Fruit fly (Drosophila melanogaster) whole organism, embryonic: ENCODE data around the gene lab.

ENCODE experiments used
- Atf3 ChIP-seq: fragments of 200-800 bp; sonication (Bioruptor generic); optimal IDR thresholded peaks from 3 replicates; lab custom pipeline; 2016; ENCODE audit warnings: missing biosample characterization, missing genetic modification characterization
- CG11695 ChIP-seq: fragments of 200-800 bp; sonication (Bioruptor generic); IDR thresholded peaks from 3 replicates; pipeline ENCODE4 v1.3.6; 2022; ENCODE audit warnings: missing biosample characterization, missing genetic modification characterization
- CG12104 ChIP-seq: fragments of 200-800 bp; sonication (Bioruptor generic); optimal IDR thresholded peaks from 3 replicates; lab custom pipeline; 2016; ENCODE audit warnings: missing biosample characterization, missing genetic modification characterization
- CG12155 ChIP-seq: fragments of 200-800 bp; sonication (Bioruptor generic); optimal IDR thresholded peaks from 3 replicates; lab custom pipeline; 2016; ENCODE audit warnings: missing biosample characterization, missing genetic modification characterization
- CG14667 ChIP-seq: fragments of 200-800 bp; sonication (Bioruptor generic); IDR thresholded peaks from 2 replicates; pipeline ENCODE4 v1.3.6; 2022; ENCODE audit warnings: missing biosample characterization, missing genetic modification characterization
- CG17361 ChIP-seq: fragments of 200-800 bp; sonication (Bioruptor generic); IDR thresholded peaks from 3 replicates; pipeline ENCODE4 v1.3.6; 2022; ENCODE audit warnings: missing biosample characterization, missing genetic modification characterization
- CG17912 ChIP-seq: fragments of 200-800 bp; sonication (Bioruptor generic); optimal IDR thresholded peaks from 2 replicates; lab custom pipeline; 2018; ENCODE audit warnings: missing biosample characterization, mild to moderate bottlenecking, missing genetic modification characterization
- CG18764 ChIP-seq: fragments of 200-800 bp; sonication (Bioruptor generic); optimal IDR thresholded peaks from 3 replicates; lab custom pipeline; 2016; ENCODE audit warnings: missing biosample characterization, missing genetic modification characterization
- CG31441 ChIP-seq: fragments of 200-800 bp; sonication (Bioruptor generic); IDR thresholded peaks from 2 replicates; pipeline ENCODE4 v1.3.6; 2022; ENCODE audit warnings: missing biosample characterization, missing genetic modification characterization
- CG34422 ChIP-seq: fragments of 200-800 bp; sonication (Bioruptor generic); IDR thresholded peaks from 3 replicates; pipeline ENCODE4 v1.3.6; 2022; ENCODE audit warnings: missing biosample characterization, missing genetic modification characterization
- CG4328 ChIP-seq: fragments of 200-800 bp; sonication (Bioruptor generic); optimal IDR thresholded peaks from 3 replicates; lab custom pipeline; 2017; ENCODE audit warnings: missing biosample characterization, missing genetic modification reagents, missing genetic modification characterization
- CG4404 ChIP-seq: fragments of 200-800 bp; sonication (Bioruptor generic); IDR thresholded peaks from 2 replicates; pipeline ENCODE4 v1.3.6; 2022; ENCODE audit warnings: missing biosample characterization, missing genetic modification characterization
- CG4730 ChIP-seq: fragments of 200-800 bp; sonication (Bioruptor generic); IDR thresholded peaks from 2 replicates; pipeline ENCODE4 v1.3.6; 2022; ENCODE audit warnings: missing biosample characterization, missing genetic modification characterization
- CG4854 ChIP-seq: fragments of 200-800 bp; sonication (Bioruptor generic); optimal IDR thresholded peaks from 2 replicates; lab custom pipeline; 2016; ENCODE audit warnings: missing biosample characterization, missing genetic modification characterization, inconsistent platforms
- CG6791 ChIP-seq: fragments of 200-800 bp; sonication (Bioruptor generic); IDR thresholded peaks from 3 replicates; pipeline ENCODE4 v1.3.6; 2022; ENCODE audit warnings: missing biosample characterization, missing genetic modification characterization; ENCODE audit not compliant: partially characterized antibody
- CG7786 ChIP-seq: fragments of 200-800 bp; sonication (Bioruptor generic); optimal IDR thresholded peaks from 2 replicates; lab custom pipeline; 2016; ENCODE audit warnings: missing biosample characterization, missing genetic modification characterization
- CG8924 ChIP-seq: fragments of 200-800 bp; optimal IDR thresholded peaks from 3 replicates; lab custom pipeline; 2019; ENCODE audit warnings: missing biosample characterization, mild to moderate bottlenecking, missing genetic modification characterization, moderate library complexity
- CG8944 ChIP-seq: fragments of 200-800 bp; sonication (Bioruptor generic); optimal IDR thresholded peaks from 3 replicates; lab custom pipeline; 2016; ENCODE audit warnings: missing biosample characterization, missing genetic modification characterization
- Chrac-16 ChIP-seq: fragments of 200-800 bp; sonication (Bioruptor generic); optimal IDR thresholded peaks from 3 replicates; lab custom pipeline; 2016; ENCODE audit warnings: missing biosample characterization, missing genetic modification characterization
- Dad ChIP-seq: fragments of 200-800 bp; sonication (Bioruptor generic); optimal IDR thresholded peaks from 3 replicates; lab custom pipeline; 2016; ENCODE audit warnings: missing biosample characterization, missing genetic modification characterization
- Dbx ChIP-seq: fragments of 200-800 bp; sonication (Bioruptor generic); IDR thresholded peaks from 3 replicates; pipeline ENCODE4 v1.3.6; 2022; ENCODE audit warnings: missing biosample characterization, missing genetic modification characterization
- Dip2 ChIP-seq: fragments of 200-800 bp; sonication (Bioruptor generic); IDR thresholded peaks from 2 replicates; pipeline ENCODE4 v1.3.6; 2022; ENCODE audit warnings: missing biosample characterization, missing genetic modification characterization
- Ets65A ChIP-seq: fragments of 200-800 bp; sonication (Bioruptor generic); peaks from one replicate; lab custom pipeline; 2016; ENCODE audit warnings: missing biosample characterization, missing genetic modification characterization
- H15 ChIP-seq: fragments of 200-800 bp; sonication (Bioruptor generic); IDR thresholded peaks from 3 replicates; pipeline ENCODE4 v1.3.6; 2022; ENCODE audit warnings: missing biosample characterization, missing genetic modification characterization
- Hand ChIP-seq: fragments of 200-800 bp; sonication (Bioruptor generic); optimal IDR thresholded peaks from 2 replicates; lab custom pipeline; 2017; ENCODE audit warnings: mild to moderate bottlenecking, missing biosample characterization, missing genetic modification reagents, missing genetic modification characterization
- Hey ChIP-seq: fragments of 200-800 bp; sonication (Bioruptor generic); optimal IDR thresholded peaks from 3 replicates; lab custom pipeline; 2018; ENCODE audit warnings: missing biosample characterization, mild to moderate bottlenecking, missing genetic modification characterization
- Hr3 ChIP-seq: fragments of 200-800 bp; sonication (Bioruptor generic); optimal IDR thresholded peaks from 3 replicates; lab custom pipeline; 2016; ENCODE audit warnings: missing biosample characterization, missing genetic modification characterization
- NK7.1 ChIP-seq: fragments of 200-800 bp; sonication (Bioruptor generic); optimal IDR thresholded peaks from 3 replicates; lab custom pipeline; 2016; ENCODE audit warnings: missing biosample characterization, missing genetic modification characterization
- PHDP ChIP-seq: fragments of 200-800 bp; sonication (Bioruptor generic); optimal IDR thresholded peaks from 3 replicates; lab custom pipeline; 2018; ENCODE audit warnings: missing biosample characterization, mild to moderate bottlenecking, missing genetic modification characterization, moderate library complexity
- Poxn ChIP-seq: fragments of 200-800 bp; sonication (Bioruptor generic); IDR thresholded peaks from 2 replicates; pipeline ENCODE4 v1.3.6; 2022; ENCODE audit warnings: missing biosample characterization, missing genetic modification characterization
- Ravus ChIP-seq: fragments of 200-800 bp; sonication (Bioruptor generic); IDR thresholded peaks from 2 replicates; pipeline ENCODE4 v1.3.6; 2022; ENCODE audit warnings: missing biosample characterization, missing genetic modification characterization
- TFAM ChIP-seq: fragments of 200-800 bp; sonication (Bioruptor generic); optimal IDR thresholded peaks from 2 replicates; lab custom pipeline; 2017; ENCODE audit warnings: missing biosample characterization, missing genetic modification characterization, inconsistent platforms
- Taf1 ChIP-seq: fragments of 200-800 bp; sonication (Bioruptor generic); IDR thresholded peaks from 2 replicates; pipeline ENCODE4 v1.3.6; 2022; ENCODE audit warnings: missing biosample characterization, missing genetic modification characterization
- amos ChIP-seq: fragments of 200-800 bp; sonication (Bioruptor generic); IDR thresholded peaks from 2 replicates; pipeline ENCODE4 v1.3.6; 2022; ENCODE audit warnings: missing biosample characterization, missing genetic modification characterization; ENCODE audit not compliant: partially characterized antibody
- ara ChIP-seq: fragments of 200-800 bp; sonication (Bioruptor generic); IDR thresholded peaks from 2 replicates; pipeline ENCODE4 v1.3.6; 2022; ENCODE audit warnings: missing biosample characterization, missing genetic modification characterization
- br ChIP-seq: fragments of >200 bp; optimal IDR thresholded peaks from 2 replicates; lab custom pipeline; 2017
- cg ChIP-seq: fragments of 200-800 bp; sonication (Bioruptor generic); optimal IDR thresholded peaks from 3 replicates; lab custom pipeline; 2019; ENCODE audit warnings: missing biosample characterization, mild to moderate bottlenecking, missing genetic modification characterization, moderate library complexity
- ci ChIP-seq: fragments of 200-800 bp; sonication (Bioruptor generic); IDR thresholded peaks from 3 replicates; pipeline ENCODE4 v1.3.6; 2022; ENCODE audit warnings: missing biosample characterization, missing genetic modification characterization
- croc ChIP-seq: fragments of 200-800 bp; sonication (Bioruptor generic); conservative IDR thresholded peaks from 3 replicates; pipeline ENCODE4 v1.3.6; 2022; ENCODE audit warnings: missing biosample characterization, missing genetic modification characterization
- en ChIP-seq: fragments of 200-800 bp; sonication (Bioruptor generic); optimal IDR thresholded peaks from 2 replicates; lab custom pipeline; 2016; ENCODE audit warnings: missing biosample characterization, missing genetic modification characterization
- gsb ChIP-seq: fragments of 200-800 bp; sonication (Bioruptor generic); IDR thresholded peaks from 2 replicates; pipeline ENCODE4 v1.3.6; 2022; ENCODE audit warnings: missing biosample characterization, missing genetic modification characterization
- gsb-n ChIP-seq: fragments of 200-800 bp; sonication (Bioruptor generic); optimal IDR thresholded peaks from 3 replicates; lab custom pipeline; 2018; ENCODE audit warnings: missing biosample characterization, mild to moderate bottlenecking, missing genetic modification characterization
- ken ChIP-seq: fragments of 200-800 bp; sonication (Bioruptor generic); IDR thresholded peaks from 3 replicates; pipeline ENCODE4 v1.3.6; 2022; ENCODE audit warnings: missing biosample characterization, missing genetic modification characterization
- pho ChIP-seq: fragments of 200-800 bp; sonication (Bioruptor generic); optimal IDR thresholded peaks from 2 replicates; lab custom pipeline; 2016; ENCODE audit warnings: missing biosample characterization, missing genetic modification characterization
- seq ChIP-seq: fragments of 200-800 bp; sonication (Bioruptor generic); IDR thresholded peaks from 2 replicates; pipeline ENCODE4 v1.3.6; 2022; ENCODE audit warnings: missing biosample characterization, missing genetic modification characterization
- sim ChIP-seq: fragments of 200-800 bp; sonication (Bioruptor generic); IDR thresholded peaks from 2 replicates; pipeline ENCODE4 v1.3.6; 2022; ENCODE audit warnings: missing biosample characterization, missing genetic modification characterization
- sob ChIP-seq: fragments of 200-800 bp; sonication (Bioruptor generic); IDR thresholded peaks from 2 replicates; pipeline ENCODE4 v1.3.6; 2022; ENCODE audit warnings: missing biosample characterization, missing genetic modification characterization
- ttk ChIP-seq: fragments of 200-800 bp; sonication (Bioruptor generic); IDR thresholded peaks from 2 replicates; pipeline ENCODE4 v2.1.2; 2022; ENCODE audit warnings: missing biosample characterization, missing genetic modification characterization
- twi ChIP-seq: fragments of 200-800 bp; optimal IDR thresholded peaks from 2 replicates; lab custom pipeline; 2019; ENCODE audit warnings: missing biosample characterization, mild to moderate bottlenecking, missing genetic modification characterization, moderate library complexity
- zf30C ChIP-seq: fragments of 200-800 bp; sonication (Bioruptor generic); optimal IDR thresholded peaks from 3 replicates; lab custom pipeline; 2018; ENCODE audit warnings: missing biosample characterization, mild to moderate bottlenecking, missing genetic modification characterization

Gene lab

DNA sequence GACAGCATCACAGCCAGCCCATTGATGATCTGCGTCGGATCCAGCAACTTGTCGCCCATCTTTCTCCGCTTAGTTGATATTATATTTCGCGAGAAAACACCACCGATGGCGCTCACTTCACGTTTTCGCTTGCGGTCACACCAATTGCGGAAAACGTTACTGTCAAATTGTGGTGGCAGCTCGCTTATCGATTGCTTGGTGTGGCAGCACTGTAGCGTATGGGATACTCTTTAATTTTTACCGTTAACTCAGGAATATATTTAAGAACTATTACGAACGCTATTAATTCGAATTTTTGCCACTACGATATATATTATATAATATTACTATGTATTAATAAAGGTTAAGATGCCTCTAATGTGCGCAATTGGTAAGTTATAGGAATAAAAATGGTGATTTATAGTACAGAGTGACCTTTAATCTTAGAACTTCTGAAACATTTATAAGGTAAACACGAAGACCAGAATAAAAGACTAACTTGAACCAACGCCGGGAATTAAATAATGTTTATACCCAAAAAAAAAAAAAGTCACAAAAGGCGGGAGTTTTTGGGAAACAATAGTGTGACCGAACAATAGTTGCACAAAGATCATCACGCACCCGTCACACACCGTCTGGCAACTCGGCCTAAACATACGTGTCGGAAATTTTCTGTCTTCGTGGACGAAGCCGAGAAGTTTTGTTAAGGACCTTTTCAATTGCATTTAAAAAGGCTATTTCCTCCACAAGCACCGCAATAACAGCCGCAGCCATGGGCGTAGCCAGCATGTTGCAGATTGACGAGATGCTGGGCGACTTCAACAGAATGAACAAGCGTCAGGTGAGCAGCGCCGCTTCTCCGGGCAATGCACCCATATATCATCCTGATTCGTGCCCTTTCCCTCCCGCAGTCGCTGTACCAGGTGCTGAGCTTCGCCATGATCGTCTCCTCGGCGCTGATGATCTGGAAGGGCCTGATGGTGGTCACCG is 20.8 kb downstream of the lab start, which contains the start of the genes CG1307 and twr (continued):
- TF ChIP-seq Taf1 (GFP tag; lab: Robert Waterston, UW), result no peak
- no peak for TF ChIP-seq CG8944
- TF ChIP-seq Hey (tag; lab: Kevin White, UChicago), result no peak
- no peak for TF ChIP-seq sim (GFP tag; lab: Robert Waterston, UW)
- TF ChIP-seq gsb (GFP tag; lab: Robert Waterston, UW), result no peak
- peak; percentile 24 for TF ChIP-seq Chrac-16 (GFP tag; lab: Kevin White, UChicago)
- peak; percentile 29 for TF ChIP-seq CG4328
- peak; percentile 15 for TF ChIP-seq CG17912 (GFP tag; lab: Kevin White, UChicago)
- no peak for TF ChIP-seq zf30C
- peak; percentile 6; the same call in 1 of the 2 replicates for TF ChIP-seq CG14667 (GFP tag; lab: Robert Waterston, UW)
- TF ChIP-seq CG4854 (GFP tag; lab: Kevin White, UChicago), result no peak
- 0 out of 3 replicates have a peak, but pooled peaks have one; percentile 43 for TF ChIP-seq Dbx (GFP tag; lab: Robert Waterston, UW)
- no peak for TF ChIP-seq Dip2 (GFP tag; lab: Robert Waterston, UW)
- TF ChIP-seq NK7.1, result no peak
- no peak for TF ChIP-seq CG4404 (GFP tag; lab: Robert Waterston, UW)
- TF ChIP-seq seq (GFP tag; lab: Robert Waterston, UW), result no peak
- no peak for TF ChIP-seq pho (GFP tag; lab: Kevin White, UChicago)
- 0 out of 3 replicates have a peak, but pooled peaks have one; percentile 9 for TF ChIP-seq CG11695
- TF ChIP-seq CG6791 (GFP tag; lab: Robert Waterston, UW), result 0 out of 3 replicates have a peak, but pooled peaks have one; percentile 17
- TF ChIP-seq ara (GFP tag; lab: Robert Waterston, UW), result no peak
- peak; percentile 71; the same call in 1 of the 3 replicates for TF ChIP-seq ci (GFP tag; lab: Robert Waterston, UW)
- TF ChIP-seq Atf3 (GFP tag; lab: Kevin White, UChicago), result no peak
- 0 out of 3 replicates have a peak, but pooled peaks have one; percentile 11 for TF ChIP-seq ken
- no peak for TF ChIP-seq sob (GFP tag; lab: Robert Waterston, UW)
- TF ChIP-seq Poxn, result no peak
- peak; percentile 23 for TF ChIP-seq CG18764 (GFP tag; lab: Kevin White, UChicago)
- TF ChIP-seq CG7786 (GFP tag; lab: Kevin White, UChicago), result no peak
- no peak for TF ChIP-seq CG12104 (GFP tag; lab: Kevin White, UChicago)
- TF ChIP-seq Hand (GFP tag; lab: Kevin White, UChicago), result no peak
- TF ChIP-seq CG12155 (GFP tag; lab: Kevin White, UChicago), result peak; percentile 27
- no peak for TF ChIP-seq TFAM
- no peak for TF ChIP-seq gsb-n
- no peak for TF ChIP-seq croc (GFP tag; lab: Robert Waterston, UW)
- peak; percentile 36; the same call in 1 of the 2 replicates for TF ChIP-seq amos
- TF ChIP-seq cg (GFP tag; lab: Kevin White, UChicago), result no peak
- TF ChIP-seq CG31441 (GFP tag; lab: Robert Waterston, UW), result no peak; the same call in 1 of the 2 replicates
- TF ChIP-seq ttk (GFP tag; lab: Robert Waterston, UW), result 0 out of 2 replicates have a peak, but pooled peaks have one; percentile 38
- no peak for TF ChIP-seq twi (tag; lab: Kevin White, UChicago)
- no peak for TF ChIP-seq en (GFP tag; lab: Kevin White, UChicago)
- TF ChIP-seq Ets65A (GFP tag; lab: Kevin White, UChicago), result peak; percentile 93
- no peak for TF ChIP-seq Dad (GFP tag; lab: Kevin White, UChicago)
- no peak for TF ChIP-seq CG34422 (GFP tag; lab: Robert Waterston, UW)
- TF ChIP-seq Ravus (GFP tag; lab: Robert Waterston, UW), result no peak; the same call in 1 of the 2 replicates
- TF ChIP-seq Hr3 (GFP tag; lab: Kevin White, UChicago), result peak; percentile 31
- no peak for TF ChIP-seq CG17361 (GFP tag; lab: Robert Waterston, UW)
- TF ChIP-seq PHDP (tag; lab: Kevin White, UChicago), result no peak
- TF ChIP-seq br, result no peak
- peak; percentile 18 for TF ChIP-seq CG8924 (tag; lab: Kevin White, UChicago)
- TF ChIP-seq CG4730 (GFP tag; lab: Robert Waterston, UW), result no peak
- TF ChIP-seq H15 (GFP tag; lab: Robert Waterston, UW), result no peak
